Fruit fly (Drosophila melanogaster): Measurements from ENCODE around the gene PSMG1.
A peak's percentile ranks its signal among the peaks of the same experiment; 100 is the strongest.

Gene PSMG1

DNA sequence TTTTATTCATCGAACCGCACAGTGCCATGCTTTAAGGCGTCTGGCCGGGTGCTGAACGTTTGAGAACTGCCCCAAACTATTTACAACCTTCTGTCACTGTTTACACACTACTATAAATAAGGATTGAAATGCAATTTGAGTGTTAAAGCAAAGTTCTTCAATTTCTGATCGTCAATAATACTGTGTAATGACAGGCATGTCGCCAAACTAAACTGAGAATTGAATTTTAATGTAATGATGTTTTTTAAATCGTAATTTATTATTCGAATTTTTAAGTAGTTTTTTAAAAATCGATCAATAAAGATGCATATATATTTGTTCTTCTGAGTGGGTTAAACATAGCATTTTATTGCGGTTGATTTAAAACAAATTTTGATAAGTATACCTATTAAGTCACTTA lies 13.1 kb downstream of the PSMG1 start, which contains the start of gene CG2082:
Gene CG2082, minus strand, starts transcription at position 101 of the 400 bp plus-strand sequence.
- TF ChIP-seq Myb (GFP tag; optimal IDR thresholded peaks at IDR 0.05) (no peak), sens (GFP tag) (peak; percentile 25)

dm6 chr3R:5778731-5779593 lies 15.2 kb downstream of the PSMG1 start, which contains the start of gene jagn:
Gene jagn (plus strand): TSS chr3R:5779315.
- TF ChIP-seq ems (GFP tag; optimal IDR thresholded peaks at IDR 0.05) = peak; percentile 60
- 0 out of 2 replicates have a peak, but pooled peaks have one; percentile 27 for TF ChIP-seq CG16779 (GFP tag; IDR thresholded peaks at IDR 0.05)
- TF ChIP-seq kay (GFP tag; optimal IDR thresholded peaks at IDR 0.05) = no peak
- peak in 1 of 2 experiments; percentile 33 for TF ChIP-seq chif (GFP tag; optimal IDR thresholded peaks at IDR 0.05)
- TF ChIP-seq CG3847 (GFP tag; IDR thresholded peaks at IDR 0.05) = peak; percentile 83
- TF ChIP-seq zen (tag; optimal IDR thresholded peaks at IDR 0.05) = peak; percentile 42
- TF ChIP-seq CG7963 (GFP tag; IDR thresholded peaks at IDR 0.05; ENCODE audit: partially characterized antibody) = peak; percentile 100
- peak; percentile 56 for TF ChIP-seq Mes4 (GFP tag; optimal IDR thresholded peaks at IDR 0.05)
- TF ChIP-seq Bdp1 (GFP tag; optimal IDR thresholded peaks at IDR 0.05) = peak; percentile 33
- peak; percentile 86 for TF ChIP-seq Lhr (GFP tag; optimal IDR thresholded peaks at IDR 0.05)
- TF ChIP-seq CG7839 (tag; optimal IDR thresholded peaks at IDR 0.05) = peak; percentile 52
- TF ChIP-seq ind (GFP tag; optimal IDR thresholded peaks at IDR 0.05) = peak; percentile 60
- no peak for TF ChIP-seq CG31388 (GFP tag; optimal IDR thresholded peaks at IDR 0.05)
- no peak for TF ChIP-seq pfk (GFP tag; optimal IDR thresholded peaks at IDR 0.05)
- peak; percentile 100 for TF ChIP-seq CG16813 (GFP tag; IDR thresholded peaks at IDR 0.05; ENCODE audit: partially characterized antibody)
- TF ChIP-seq CG1647 (GFP tag; optimal IDR thresholded peaks at IDR 0.05) = no peak
- no peak for TF ChIP-seq gem (tag; optimal IDR thresholded peaks at IDR 0.05)
- no peak for TF ChIP-seq Neu2 (GFP tag; optimal IDR thresholded peaks at IDR 0.05; ENCODE audit: borderline replicate concordance)
- peak; percentile 80 for TF ChIP-seq lbe (GFP tag; optimal IDR thresholded peaks at IDR 0.05)
- TF ChIP-seq CG18476 (GFP tag; optimal IDR thresholded peaks at IDR 0.05) = peak; percentile 23
- peak; percentile 99 for TF ChIP-seq hbn (GFP tag; IDR thresholded peaks at IDR 0.05; ENCODE audit: partially characterized antibody)
- TF ChIP-seq her (GFP tag; optimal IDR thresholded peaks at IDR 0.05) = peak; percentile 54
- TF ChIP-seq CG17359 (tag; optimal IDR thresholded peaks at IDR 0.05) = peak; percentile 31
- TF ChIP-seq wor (GFP tag; IDR thresholded peaks at IDR 0.05) = no peak
- TF ChIP-seq Rx (GFP tag; IDR thresholded peaks at IDR 0.05) = 0 out of 2 replicates have a peak, but pooled peaks have one; percentile 18
- peak; percentile 99 for TF ChIP-seq nerfin-2 (GFP tag; IDR thresholded peaks at IDR 0.05; ENCODE audit: partially characterized antibody)
- no peak; the same call in 1 of the 2 replicates for TF ChIP-seq crol (GFP tag; IDR thresholded peaks at IDR 0.05)
- TF ChIP-seq pan (optimal IDR thresholded peaks at IDR 0.05) = no peak
- TF ChIP-seq pan (GFP tag; optimal IDR thresholded peaks at IDR 0.05 in 1 of 2, IDR thresholded peaks at IDR 0.05 in 1 of 2) = peak in 1 of 2 experiments; percentile 63
- no peak for TF ChIP-seq Gsc (GFP tag; IDR thresholded peaks at IDR 0.05)
- peak; percentile 80 for TF ChIP-seq CG15479 (GFP tag; optimal IDR thresholded peaks at IDR 0.05)
- TF ChIP-seq Dad (GFP tag; optimal IDR thresholded peaks at IDR 0.05) = peak; percentile 48
- peak; percentile 6 for TF ChIP-seq tup (GFP tag; optimal IDR thresholded peaks at IDR 0.05)
- peak; percentile 59 for TF ChIP-seq shn (GFP tag; optimal IDR thresholded peaks at IDR 0.05)
- TF ChIP-seq CG10543 (GFP tag; optimal IDR thresholded peaks at IDR 0.05) = no peak
- TF ChIP-seq CG4730 (GFP tag; IDR thresholded peaks at IDR 0.05) = 0 out of 2 replicates have a peak, but pooled peaks have one; percentile 28
- TF ChIP-seq HLH54F (GFP tag; optimal IDR thresholded peaks at IDR 0.05) = peak; percentile 80
- TF ChIP-seq sd (tag; optimal IDR thresholded peaks at IDR 0.05) = no peak
- TF ChIP-seq CG17328 (GFP tag; IDR thresholded peaks at IDR 0.05) = peak; percentile 56
- peak; percentile 76 for TF ChIP-seq CG2116 (GFP tag; optimal IDR thresholded peaks at IDR 0.05)
- TF ChIP-seq CG6272 (GFP tag; IDR thresholded peaks at IDR 0.05) = peak; percentile 79
- TF ChIP-seq Sox102F (GFP tag; optimal IDR thresholded peaks at IDR 0.05) = peak; percentile 26
- no peak for TF ChIP-seq usp (GFP tag; optimal IDR thresholded peaks at IDR 0.05)
- peak; percentile 73 for TF ChIP-seq CG10267 (tag; optimal IDR thresholded peaks at IDR 0.05)
- peak; percentile 95 for TF ChIP-seq Myb (GFP tag; optimal IDR thresholded peaks at IDR 0.05)

Measured in whole organism, embryonic.